Worm (Caenorhabditis elegans) whole organism, mixed stage, embryonic: ENCODE measurements around the gene kvs-1.
"Not testable (repeated sequence)": the region's sequence is repeated elsewhere in the genome, so short reads cannot be mapped to it uniquely, and the experiment has no call there.

Experiments used
- blmp-1 ChIP-seq: fragments of 150-350 bp; optimal IDR thresholded peaks from 2 replicates; lab custom pipeline; 2014; ENCODE audit warnings: missing biosample characterization, missing genetic modification characterization
- nhr-237 ChIP-seq: fragments of 150-350 bp; optimal IDR thresholded peaks from 2 replicates; lab custom pipeline; 2014; ENCODE audit warnings: missing biosample characterization, missing genetic modification characterization
- unc-39 ChIP-seq: fragments of 150-350 bp; optimal IDR thresholded peaks from 2 replicates; lab custom pipeline; 2014; ENCODE audit warnings: missing biosample characterization, missing genetic modification characterization
- ztf-11 ChIP-seq: fragments of 150-350 bp; optimal IDR thresholded peaks from 2 replicates; lab custom pipeline; 2014; ENCODE audit warnings: missing biosample characterization, missing genetic modification characterization

- TF ChIP-seq ztf-11, blmp-1, unc-39, nhr-237 (tag; lab: Kevin White, UChicago): not testable (repeated sequence)
Measured at ce11 chrX:7664819-7665218, 42.1 kb downstream of the kvs-1 start, which contains the start of gene dhs-29.
